Worm (Caenorhabditis elegans): ENCODE data around the gene nhr-101.

ce11 chrV:11621276-11621675, 51.0 kb downstream of the nhr-101 start:
- TF ChIP-seq B0336.3 (GFP tag; IDR thresholded peaks at IDR 0.05) (no peak), lsy-27 (tag; optimal IDR thresholded peaks at IDR 0.05; ENCODE audit: borderline replicate concordance, insufficient read depth) (no peak), tlf-1 (GFP tag; optimal IDR thresholded peaks at IDR 0.05) (no peak), ztf-18 (tag; optimal IDR thresholded peaks at IDR 0.05) (no peak), dpl-1 (GFP tag; optimal IDR thresholded peaks at IDR 0.05) (no peak), rec-8 (tag; optimal IDR thresholded peaks at IDR 0.05) (no peak), dpff-1 (tag; optimal IDR thresholded peaks at IDR 0.05) (no peak), nfya-1 (tag; optimal IDR thresholded peaks at IDR 0.05; ENCODE audit: borderline replicate concordance, insufficient read depth) (no peak), F39B2.1 (GFP tag; IDR thresholded peaks at IDR 0.05) (no peak), pha-4 (tag; optimal IDR thresholded peaks at IDR 0.05) (no peak), hsf-1 (GFP tag; IDR thresholded peaks at IDR 0.05) (no peak), ama-1 (optimal IDR thresholded peaks at IDR 0.05) (no peak), ama-1 (GFP tag; optimal IDR thresholded peaks at IDR 0.05) (no peak), ets-4 (GFP tag; optimal IDR thresholded peaks at IDR 0.05) (no peak), madf-6 (GFP tag; IDR thresholded peaks at IDR 0.05) (no peak)

Measured in whole organism, young adult.